Worm (Caenorhabditis elegans): ENCODE data around the gene pst-2.

DNA sequence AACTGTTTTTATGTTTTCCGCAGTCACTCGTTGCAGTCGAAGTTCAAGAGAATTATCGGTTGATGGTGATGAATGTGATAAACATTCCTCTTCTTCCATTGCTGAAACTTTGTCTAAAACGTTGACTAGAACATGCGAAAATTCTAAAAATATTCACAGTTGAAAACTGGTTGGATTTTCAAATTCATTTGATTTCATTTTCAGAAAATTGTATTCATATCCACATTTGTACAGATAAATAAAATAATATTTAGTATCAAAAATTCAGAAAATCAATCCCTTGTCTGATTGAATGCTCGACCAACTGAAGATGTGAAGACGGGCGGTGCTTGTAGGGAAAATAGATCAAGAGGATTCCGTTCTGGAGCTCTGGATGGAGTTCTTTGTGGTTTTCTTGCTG, 2.4 kb upstream of the pst-2 start, which contains the start of gene F54E7.9:
- TF ChIP-seq pha-4 (tag; optimal IDR thresholded peaks at IDR 0.05) (no peak), unc-62 (GFP tag; optimal IDR thresholded peaks at IDR 0.05) (no peak), ceh-27 (GFP tag; optimal IDR thresholded peaks at IDR 0.05) (no peak)
